Fruit fly (Drosophila melanogaster) whole organism, embryonic: Measurements from ENCODE around the gene CG12012.

ENCODE experiments used
- Abd-B ChIP-seq: fragments of 200-800 bp; sonication (Bioruptor generic); optimal IDR thresholded peaks from 2 replicates; lab custom pipeline; 2018; ENCODE audit warnings: missing biosample characterization, mild to moderate bottlenecking, missing genetic modification characterization, moderate library complexity
- Ada2b ChIP-seq: fragments of 200-800 bp; sonication (Bioruptor generic); IDR thresholded peaks from 2 replicates; pipeline ENCODE4 v1.3.6; 2022; ENCODE audit warnings: missing biosample characterization, missing genetic modification characterization
- Asciz ChIP-seq: fragments of 200-800 bp; sonication (Bioruptor generic); optimal IDR thresholded peaks from 2 replicates; lab custom pipeline; 2017; ENCODE audit warnings: missing biosample characterization, mild to moderate bottlenecking, missing genetic modification characterization, missing genetic modification reagents
- CG11723 ChIP-seq: fragments of 200-800 bp; sonication (Bioruptor generic); optimal IDR thresholded peaks from 2 replicates; lab custom pipeline; 2017; ENCODE audit warnings: missing biosample characterization, mild to moderate bottlenecking, missing genetic modification characterization
- CG15073 ChIP-seq: fragments of 200-800 bp; sonication (Bioruptor generic); optimal IDR thresholded peaks from 2 replicates; lab custom pipeline; 2016; ENCODE audit warnings: missing biosample characterization, missing genetic modification characterization
- CG15479 ChIP-seq: fragments of 200-800 bp; sonication (Bioruptor generic); optimal IDR thresholded peaks from 3 replicates; lab custom pipeline; 2019; ENCODE audit warnings: missing biosample characterization, mild to moderate bottlenecking, missing genetic modification characterization, moderate library complexity
- CG1602 ChIP-seq: fragments of 200-800 bp; sonication (Bioruptor generic); optimal IDR thresholded peaks from 3 replicates; lab custom pipeline; 2016; ENCODE audit warnings: missing biosample characterization, missing genetic modification characterization
- CG17328 ChIP-seq: fragments of 200-800 bp; sonication (Bioruptor generic); IDR thresholded peaks from 2 replicates; pipeline ENCODE4 v1.3.6; 2022; ENCODE audit warnings: missing biosample characterization, missing genetic modification characterization
- CG18476 ChIP-seq: fragments of 200-800 bp; sonication (Bioruptor generic); optimal IDR thresholded peaks from 2 replicates; lab custom pipeline; 2016; ENCODE audit warnings: missing biosample characterization, mild to moderate bottlenecking, missing genetic modification characterization
- CG2889 ChIP-seq: fragments of 200-800 bp; sonication (Bioruptor generic); IDR thresholded peaks from 3 replicates; pipeline ENCODE4 v1.3.6; 2022; ENCODE audit warnings: missing biosample characterization, missing genetic modification characterization
- CG4617 ChIP-seq: fragments of 200-800 bp; sonication (Bioruptor generic); optimal IDR thresholded peaks from 3 replicates; lab custom pipeline; 2016; ENCODE audit warnings: missing biosample characterization, missing genetic modification characterization, borderline replicate concordance
- CG4854 ChIP-seq: fragments of 200-800 bp; sonication (Bioruptor generic); optimal IDR thresholded peaks from 2 replicates; lab custom pipeline; 2016; ENCODE audit warnings: missing biosample characterization, missing genetic modification characterization, inconsistent platforms
- CG6683 ChIP-seq: fragments of 200-800 bp; sonication (Bioruptor generic); optimal IDR thresholded peaks from 2 replicates; lab custom pipeline; 2017; ENCODE audit warnings: missing biosample characterization, mild to moderate bottlenecking, missing genetic modification characterization, missing genetic modification reagents
- CG7357 ChIP-seq: fragments of 200-800 bp; sonication (Bioruptor generic); IDR thresholded peaks from 3 replicates; pipeline ENCODE4 v1.3.6; 2022; ENCODE audit warnings: missing biosample characterization, missing genetic modification characterization
- Camta ChIP-seq: fragments of 200-800 bp; sonication (Bioruptor generic); optimal IDR thresholded peaks from 2 replicates; lab custom pipeline; 2016; ENCODE audit warnings: missing biosample characterization, missing genetic modification characterization
- CkIIα-i1 ChIP-seq: fragments of 200-800 bp; sonication (Bioruptor generic); IDR thresholded peaks from 2 replicates; pipeline ENCODE4 v1.3.6; 2022; ENCODE audit warnings: missing biosample characterization, missing genetic modification characterization
- Dip2 ChIP-seq: fragments of 200-800 bp; sonication (Bioruptor generic); IDR thresholded peaks from 2 replicates; pipeline ENCODE4 v1.3.6; 2022; ENCODE audit warnings: missing biosample characterization, missing genetic modification characterization
- Doc2 ChIP-seq: fragments of 200-800 bp; sonication (Bioruptor generic); IDR thresholded peaks from 2 replicates; pipeline ENCODE4 v1.3.6; 2022; ENCODE audit warnings: missing biosample characterization, missing genetic modification characterization
- Fer1 ChIP-seq: fragments of 200-800 bp; sonication (Bioruptor generic); optimal IDR thresholded peaks from 2 replicates; lab custom pipeline; 2017; ENCODE audit warnings: missing biosample characterization, mild to moderate bottlenecking, missing genetic modification characterization
- NfI ChIP-seq: fragments of 200-800 bp; sonication (Bioruptor generic); optimal IDR thresholded peaks from 3 replicates; lab custom pipeline; 2018; ENCODE audit warnings: missing biosample characterization, mild to moderate bottlenecking, missing genetic modification characterization, moderate library complexity
- PHDP ChIP-seq: fragments of 200-800 bp; sonication (Bioruptor generic); optimal IDR thresholded peaks from 3 replicates; lab custom pipeline; 2018; ENCODE audit warnings: missing biosample characterization, mild to moderate bottlenecking, missing genetic modification characterization, moderate library complexity
- Ravus ChIP-seq: fragments of 200-800 bp; sonication (Bioruptor generic); IDR thresholded peaks from 2 replicates; pipeline ENCODE4 v1.3.6; 2022; ENCODE audit warnings: missing biosample characterization, missing genetic modification characterization
- Spps ChIP-seq: fragments of 200-800 bp; sonication (Bioruptor generic); optimal IDR thresholded peaks from 2 replicates; lab custom pipeline; 2018; ENCODE audit warnings: missing biosample characterization, mild to moderate bottlenecking, missing genetic modification characterization
- aop ChIP-seq: fragments of 200-800 bp; sonication (Bioruptor generic); IDR thresholded peaks from 2 replicates; pipeline ENCODE4 v1.3.6; 2022; ENCODE audit warnings: missing biosample characterization, missing genetic modification characterization
- crc ChIP-seq: fragments of 200-800 bp; sonication (Bioruptor generic); optimal IDR thresholded peaks from 2 replicates; lab custom pipeline; 2016; ENCODE audit warnings: missing biosample characterization, missing genetic modification characterization
- dysf ChIP-seq: fragments of 200-800 bp; sonication (Bioruptor generic); IDR thresholded peaks from 3 replicates; pipeline ENCODE4 v1.3.6; 2022; ENCODE audit warnings: missing biosample characterization, missing genetic modification characterization
- eyg ChIP-seq: fragments of 200-800 bp; sonication (Bioruptor generic); optimal IDR thresholded peaks from 3 replicates; lab custom pipeline; 2016; ENCODE audit warnings: missing biosample characterization, missing genetic modification characterization
- fd64A ChIP-seq: fragments of 200-800 bp; sonication (Bioruptor generic); optimal IDR thresholded peaks from 3 replicates; lab custom pipeline; 2018; ENCODE audit warnings: missing biosample characterization, mild to moderate bottlenecking, missing genetic modification characterization
- gcm ChIP-seq: fragments of 200-800 bp; sonication (Bioruptor generic); optimal IDR thresholded peaks from 2 replicates; lab custom pipeline; 2019; ENCODE audit warnings: missing biosample characterization, mild to moderate bottlenecking, missing genetic modification characterization, moderate library complexity
- gsb-n ChIP-seq: fragments of 200-800 bp; sonication (Bioruptor generic); optimal IDR thresholded peaks from 3 replicates; lab custom pipeline; 2018; ENCODE audit warnings: missing biosample characterization, mild to moderate bottlenecking, missing genetic modification characterization
- hkb ChIP-seq, 2 experiments: fragments of 200-800 bp in 1 of 2; fragments of >200 bp in 1 of 2; sonication (Bioruptor generic) in 1 of 2; IDR thresholded peaks in 1 of 2; optimal IDR thresholded peaks in 1 of 2; 2 replicates each; pipeline versions ENCODE4 v1.3.6 to Lab custom; 2017 to 2022; ENCODE audit warnings: missing biosample characterization in 1 of 2, missing genetic modification characterization in 1 of 2
- ind ChIP-seq: fragments of 200-800 bp; sonication (Bioruptor generic); optimal IDR thresholded peaks from 3 replicates; lab custom pipeline; 2016; ENCODE audit warnings: missing biosample characterization, missing genetic modification characterization
- inv ChIP-seq: fragments of 200-800 bp; sonication (Bioruptor generic); IDR thresholded peaks from 2 replicates; pipeline ENCODE4 v1.3.6; 2022; ENCODE audit warnings: missing biosample characterization, missing genetic modification characterization; ENCODE audit not compliant: partially characterized antibody
- jigr1 ChIP-seq: fragments of 200-800 bp; sonication (Bioruptor generic); IDR thresholded peaks from 3 replicates; pipeline ENCODE4 v1.3.6; 2022; ENCODE audit warnings: missing biosample characterization, missing genetic modification characterization
- mam ChIP-seq: fragments of 200-800 bp; sonication (Bioruptor generic); optimal IDR thresholded peaks from 3 replicates; lab custom pipeline; 2016; ENCODE audit warnings: missing biosample characterization, missing genetic modification characterization
- nerfin-1 ChIP-seq: fragments of 200-800 bp; sonication (Bioruptor generic); optimal IDR thresholded peaks from 3 replicates; lab custom pipeline; 2019; ENCODE audit warnings: missing biosample characterization, mild to moderate bottlenecking, missing genetic modification characterization, moderate library complexity
- oc ChIP-seq: fragments of 200-800 bp; sonication (Bioruptor generic); optimal IDR thresholded peaks from 2 replicates; lab custom pipeline; 2018; ENCODE audit warnings: missing biosample characterization, mild to moderate bottlenecking, missing genetic modification characterization, moderate library complexity
- odd ChIP-seq: fragments of 200-800 bp; sonication (Bioruptor generic); optimal IDR thresholded peaks from 2 replicates; lab custom pipeline; 2017; ENCODE audit warnings: missing biosample characterization, mild to moderate bottlenecking, missing genetic modification characterization
- otp ChIP-seq: fragments of 200-800 bp; sonication (Bioruptor generic); IDR thresholded peaks from 3 replicates; pipeline ENCODE4, ENCODE4 v1.3.6; 2022; ENCODE audit warnings: missing biosample characterization, missing genetic modification characterization
- phol ChIP-seq: fragments of 200-800 bp; sonication (Bioruptor generic); optimal IDR thresholded peaks from 3 replicates; lab custom pipeline; 2018; ENCODE audit warnings: missing biosample characterization, mild to moderate bottlenecking, missing genetic modification characterization, moderate library complexity
- pros ChIP-seq: fragments of 200-800 bp; sonication (Bioruptor generic); optimal IDR thresholded peaks from 3 replicates; lab custom pipeline; 2019; ENCODE audit warnings: missing biosample characterization, mild to moderate bottlenecking, missing genetic modification characterization, moderate library complexity
- repo ChIP-seq: fragments of 200-800 bp; sonication (Bioruptor generic); optimal IDR thresholded peaks from 2 replicates; lab custom pipeline; 2016; ENCODE audit warnings: missing biosample characterization, missing genetic modification characterization
- slou ChIP-seq: fragments of 200-800 bp; sonication (Bioruptor generic); optimal IDR thresholded peaks from 3 replicates; lab custom pipeline; 2016; ENCODE audit warnings: missing biosample characterization, missing genetic modification characterization
- tin ChIP-seq: fragments of 200-800 bp; sonication (Bioruptor generic); optimal IDR thresholded peaks from 3 replicates; lab custom pipeline; 2016; ENCODE audit warnings: missing biosample characterization, missing genetic modification characterization
- unc-4 ChIP-seq: fragments of 200-800 bp; sonication (Bioruptor generic); IDR thresholded peaks from 2 replicates; pipeline ENCODE4 v1.3.6; 2022; ENCODE audit warnings: missing biosample characterization, missing genetic modification characterization; ENCODE audit not compliant: partially characterized antibody
- wor ChIP-seq: fragments of 200-800 bp; sonication (Bioruptor generic); IDR thresholded peaks from 2 replicates; pipeline ENCODE4 v1.3.6; 2022; ENCODE audit warnings: missing biosample characterization, missing genetic modification characterization
- zfh2 ChIP-seq: fragments of 200-800 bp; sonication (Bioruptor generic); optimal IDR thresholded peaks from 2 replicates; lab custom pipeline; 2016; ENCODE audit warnings: missing biosample characterization, missing genetic modification characterization

Gene CG12012

dm6 chr3L:3384596-3385436 is 8.3 kb downstream of the CG12012 start (continued):
- TF ChIP-seq CG4854 (no peak), otp (GFP tag; lab: Robert Waterston, UW) (no peak), NfI (GFP tag; lab: Kevin White, UChicago) (no peak), CG4617 (GFP tag; lab: Kevin White, UChicago) (no peak), wor (GFP tag; lab: Robert Waterston, UW) (no peak), CkIIα-i1 (GFP tag; lab: Robert Waterston, UW) (no peak), CG15073 (GFP tag; lab: Kevin White, UChicago) (no peak), Asciz (GFP tag; lab: Kevin White, UChicago) (peak; percentile 29), PHDP (tag; lab: Kevin White, UChicago) (peak; percentile 47), Camta (GFP tag; lab: Kevin White, UChicago) (no peak), fd64A (GFP tag; lab: Kevin White, UChicago) (no peak), ind (GFP tag; lab: Kevin White, UChicago) (peak; percentile 35), CG1602 (peak; percentile 50), zfh2 (GFP tag; lab: Kevin White, UChicago) (no peak), nerfin-1 (tag; lab: Kevin White, UChicago) (no peak), dysf (peak; percentile 43; the same call in 2 of the 3 replicates), Spps (tag; lab: Kevin White, UChicago) (peak; percentile 18), CG7357 (GFP tag; lab: Robert Waterston, UW) (no peak), pros (GFP tag; lab: Kevin White, UChicago) (peak; percentile 32), Ada2b (GFP tag; lab: Robert Waterston, UW) (no peak), CG17328 (GFP tag; lab: Robert Waterston, UW) (no peak; the same call in 1 of the 2 replicates), phol (tag; lab: Kevin White, UChicago) (peak; percentile 68), CG15479 (GFP tag; lab: Kevin White, UChicago) (no peak), odd (GFP tag; lab: Kevin White, UChicago) (no peak), gsb-n (no peak), mam (GFP tag; lab: Kevin White, UChicago) (no peak), eyg (GFP tag; lab: Kevin White, UChicago) (no peak), Ravus (GFP tag; lab: Robert Waterston, UW) (no peak), aop (GFP tag; lab: Robert Waterston, UW) (no peak), jigr1 (GFP tag; lab: Robert Waterston, UW) (no peak), CG6683 (GFP tag; lab: Kevin White, UChicago) (no peak), slou (GFP tag; lab: Kevin White, UChicago) (no peak), Doc2 (GFP tag; lab: Robert Waterston, UW) (no peak), gcm (GFP tag; lab: Kevin White, UChicago) (no peak), repo (no peak), CG2889 (GFP tag; lab: Robert Waterston, UW) (no peak), crc (GFP tag; lab: Kevin White, UChicago) (no peak), tin (GFP tag; lab: Kevin White, UChicago) (no peak), hkb (optimal IDR thresholded peaks at IDR 0.05; lab: Kevin White, UChicago) (no peak), hkb (GFP tag; IDR thresholded peaks at IDR 0.05; lab: Robert Waterston, UW) (no peak), Abd-B (GFP tag; lab: Kevin White, UChicago) (peak; percentile 40), CG18476 (GFP tag; lab: Kevin White, UChicago) (no peak), unc-4 (GFP tag; lab: Robert Waterston, UW) (no peak), CG11723 (GFP tag; lab: Kevin White, UChicago) (no peak), Dip2 (GFP tag; lab: Robert Waterston, UW) (no peak), oc (tag; lab: Kevin White, UChicago) (peak; percentile 82), Fer1 (no peak), inv (GFP tag; lab: Robert Waterston, UW) (no peak)
